Fruit fly (Drosophila melanogaster) whole organism, embryonic: ENCODE results near the gene CG43389.

Source experiments
- ATbp ChIP-seq: fragments of 200-800 bp; sonication (Bioruptor generic); optimal IDR thresholded peaks from 2 replicates; lab custom pipeline; 2017; ENCODE audit warnings: missing biosample characterization, mild to moderate bottlenecking, missing genetic modification characterization, missing genetic modification reagents
- Asciz ChIP-seq: fragments of 200-800 bp; sonication (Bioruptor generic); optimal IDR thresholded peaks from 2 replicates; lab custom pipeline; 2017; ENCODE audit warnings: missing biosample characterization, mild to moderate bottlenecking, missing genetic modification characterization, missing genetic modification reagents
- Blimp-1 ChIP-seq: fragments of 200-800 bp; sonication (Bioruptor generic); optimal IDR thresholded peaks from 3 replicates; lab custom pipeline; 2018; ENCODE audit warnings: missing biosample characterization, missing genetic modification characterization, mild to moderate bottlenecking, moderate library complexity, missing genetic modification reagents
- CG13424 ChIP-seq: fragments of 200-800 bp; sonication (Bioruptor generic); optimal IDR thresholded peaks from 2 replicates; lab custom pipeline; 2019; ENCODE audit warnings: missing biosample characterization, mild to moderate bottlenecking, missing genetic modification characterization, moderate library complexity
- CG14441 ChIP-seq: fragments of 200-800 bp; sonication (Bioruptor generic); IDR thresholded peaks from 2 replicates; pipeline ENCODE4 v1.3.6; 2022; ENCODE audit warnings: missing biosample characterization, missing genetic modification characterization
- CG14710 ChIP-seq: fragments of 200-800 bp; sonication (Bioruptor generic); optimal IDR thresholded peaks from 3 replicates; lab custom pipeline; 2019; ENCODE audit warnings: missing biosample characterization, mild to moderate bottlenecking, missing genetic modification characterization, moderate library complexity
- CG15601 ChIP-seq: fragments of 200-800 bp; sonication (Bioruptor generic); optimal IDR thresholded peaks from 3 replicates; lab custom pipeline; 2019; ENCODE audit warnings: missing biosample characterization, mild to moderate bottlenecking, missing genetic modification characterization, moderate library complexity
- CG1602 ChIP-seq: fragments of 200-800 bp; sonication (Bioruptor generic); optimal IDR thresholded peaks from 3 replicates; lab custom pipeline; 2016; ENCODE audit warnings: missing biosample characterization, missing genetic modification characterization
- CG16779 ChIP-seq: fragments of 200-800 bp; sonication (Bioruptor generic); IDR thresholded peaks from 2 replicates; pipeline ENCODE4 v1.3.6; 2022; ENCODE audit warnings: missing biosample characterization, missing genetic modification characterization
- CG17328 ChIP-seq: fragments of 200-800 bp; sonication (Bioruptor generic); IDR thresholded peaks from 2 replicates; pipeline ENCODE4 v1.3.6; 2022; ENCODE audit warnings: missing biosample characterization, missing genetic modification characterization
- CG1832 ChIP-seq: fragments of 200-800 bp; sonication (Bioruptor generic); optimal IDR thresholded peaks from 2 replicates; lab custom pipeline; 2017; ENCODE audit warnings: missing biosample characterization, mild to moderate bottlenecking, missing genetic modification characterization, inconsistent platforms
- CG18599 ChIP-seq: fragments of 200-800 bp; sonication (Bioruptor generic); optimal IDR thresholded peaks from 3 replicates; lab custom pipeline; 2017; ENCODE audit warnings: missing biosample characterization, missing genetic modification characterization, mild to moderate bottlenecking, moderate library complexity, missing genetic modification reagents
- CG2116 ChIP-seq: fragments of 200-800 bp; sonication (Bioruptor generic); optimal IDR thresholded peaks from 3 replicates; lab custom pipeline; 2018; ENCODE audit warnings: missing biosample characterization, mild to moderate bottlenecking, missing genetic modification characterization
- CG30020 ChIP-seq: fragments of 200-800 bp; optimal IDR thresholded peaks from 2 replicates; lab custom pipeline; 2019; ENCODE audit warnings: missing biosample characterization, mild to moderate bottlenecking, missing genetic modification characterization, moderate library complexity
- CG3726 ChIP-seq: fragments of 200-800 bp; sonication (Bioruptor generic); IDR thresholded peaks from 3 replicates; pipeline ENCODE4, ENCODE4 v1.3.6; 2022; ENCODE audit warnings: missing biosample characterization, missing genetic modification characterization
- CG3847 ChIP-seq: fragments of 200-800 bp; sonication (Bioruptor generic); IDR thresholded peaks from 2 replicates; pipeline ENCODE4 v1.3.6; 2022; ENCODE audit warnings: missing biosample characterization, missing genetic modification characterization
- CG4360 ChIP-seq: fragments of 200-800 bp; sonication (Bioruptor generic); IDR thresholded peaks from 2 replicates; pipeline ENCODE4 v1.3.6; 2022; ENCODE audit warnings: missing biosample characterization, missing genetic modification characterization
- CG4820 ChIP-seq: fragments of 200-800 bp; sonication (Bioruptor generic); optimal IDR thresholded peaks from 3 replicates; lab custom pipeline; 2016; ENCODE audit warnings: missing biosample characterization, missing genetic modification characterization
- CG7839 ChIP-seq: fragments of 200-800 bp; sonication (Bioruptor generic); optimal IDR thresholded peaks from 3 replicates; lab custom pipeline; 2018; ENCODE audit warnings: missing biosample characterization, mild to moderate bottlenecking, missing genetic modification characterization, moderate library complexity
- CG8089 ChIP-seq: fragments of 200-800 bp; sonication (Bioruptor generic); optimal IDR thresholded peaks from 3 replicates; lab custom pipeline; 2016; ENCODE audit warnings: missing biosample characterization, missing genetic modification characterization
- CG8388 ChIP-seq: fragments of 200-800 bp; sonication (Bioruptor generic); optimal IDR thresholded peaks from 2 replicates; lab custom pipeline; 2019; ENCODE audit warnings: missing biosample characterization, mild to moderate bottlenecking, missing genetic modification characterization, moderate library complexity
- CG8924 ChIP-seq: fragments of 200-800 bp; optimal IDR thresholded peaks from 3 replicates; lab custom pipeline; 2019; ENCODE audit warnings: missing biosample characterization, mild to moderate bottlenecking, missing genetic modification characterization, moderate library complexity
- CG9797 ChIP-seq: fragments of 200-800 bp; sonication (Bioruptor generic); optimal IDR thresholded peaks from 3 replicates; lab custom pipeline; 2018; ENCODE audit warnings: missing biosample characterization, mild to moderate bottlenecking, missing genetic modification characterization
- CG9817 ChIP-seq: fragments of 200-800 bp; sonication (Bioruptor generic); optimal IDR thresholded peaks from 2 replicates; lab custom pipeline; 2018; ENCODE audit warnings: missing biosample characterization, mild to moderate bottlenecking, missing genetic modification characterization, moderate library complexity
- D19A ChIP-seq: fragments of 200-800 bp; optimal IDR thresholded peaks from 3 replicates; lab custom pipeline; 2019; ENCODE audit warnings: missing biosample characterization, mild to moderate bottlenecking, missing genetic modification characterization, moderate library complexity
- Hr78 ChIP-seq, 2 experiments: fragments of 200-800 bp in 1 of 2; fragments of >200 bp in 1 of 2; sonication (Bioruptor generic) in 1 of 2; optimal IDR thresholded peaks; 2 replicates each; lab custom pipeline; 2017 to 2019; ENCODE audit warnings: missing biosample characterization in 2 of 2, missing genetic modification characterization in 2 of 2, mild to moderate bottlenecking in 1 of 2, moderate library complexity in 1 of 2
- MTF-1 ChIP-seq: fragments of 200-800 bp; sonication (Bioruptor generic); optimal IDR thresholded peaks from 2 replicates; lab custom pipeline; 2018; ENCODE audit warnings: missing biosample characterization, mild to moderate bottlenecking, missing genetic modification characterization, borderline replicate concordance
- Meics ChIP-seq: fragments of 200-800 bp; sonication (Bioruptor generic); optimal IDR thresholded peaks from 2 replicates; lab custom pipeline; 2017; ENCODE audit warnings: missing biosample characterization, mild to moderate bottlenecking, missing genetic modification characterization
- Pdp1 ChIP-seq, 2 experiments: fragments of 200-800 bp; sonication (Bioruptor generic); optimal IDR thresholded peaks; 3 replicates each; lab custom pipeline; 2016; ENCODE audit warnings: missing biosample characterization in 2 of 2, missing genetic modification characterization in 2 of 2, mild to moderate bottlenecking in 1 of 2, moderate library complexity in 1 of 2
- Poxn ChIP-seq: fragments of 200-800 bp; sonication (Bioruptor generic); IDR thresholded peaks from 2 replicates; pipeline ENCODE4 v1.3.6; 2022; ENCODE audit warnings: missing biosample characterization, missing genetic modification characterization
- Ssrp ChIP-seq: fragments of 200-800 bp; sonication (Bioruptor generic); optimal IDR thresholded peaks from 2 replicates; lab custom pipeline; 2018; ENCODE audit warnings: missing biosample characterization, mild to moderate bottlenecking, missing genetic modification characterization, moderate library complexity
- ara ChIP-seq: fragments of 200-800 bp; sonication (Bioruptor generic); IDR thresholded peaks from 2 replicates; pipeline ENCODE4 v1.3.6; 2022; ENCODE audit warnings: missing biosample characterization, missing genetic modification characterization
- gem ChIP-seq: fragments of 200-800 bp; sonication (Bioruptor generic); optimal IDR thresholded peaks from 2 replicates; lab custom pipeline; 2019; ENCODE audit warnings: missing biosample characterization, mild to moderate bottlenecking, missing genetic modification characterization, moderate library complexity
- ind ChIP-seq: fragments of 200-800 bp; sonication (Bioruptor generic); optimal IDR thresholded peaks from 3 replicates; lab custom pipeline; 2016; ENCODE audit warnings: missing biosample characterization, missing genetic modification characterization
- luna ChIP-seq: fragments of 200-800 bp; sonication (Bioruptor generic); optimal IDR thresholded peaks from 2 replicates; lab custom pipeline; 2016; ENCODE audit warnings: missing biosample characterization, missing genetic modification characterization
- mirr ChIP-seq: fragments of 200-800 bp; sonication (Bioruptor generic); optimal IDR thresholded peaks from 3 replicates; lab custom pipeline; 2018; ENCODE audit warnings: missing biosample characterization, mild to moderate bottlenecking, missing genetic modification characterization
- nerfin-2 ChIP-seq: fragments of 200-800 bp; sonication (Bioruptor generic); IDR thresholded peaks from 2 replicates; pipeline ENCODE4 v1.3.6; 2022; ENCODE audit warnings: missing biosample characterization, missing genetic modification characterization; ENCODE audit not compliant: partially characterized antibody
- ranshi ChIP-seq: fragments of 200-800 bp; sonication (Bioruptor generic); IDR thresholded peaks from 2 replicates; pipeline ENCODE4 v1.3.6; 2022; ENCODE audit warnings: missing biosample characterization, missing genetic modification characterization
- salm ChIP-seq: fragments of 200-800 bp; sonication (Bioruptor generic); optimal IDR thresholded peaks from 2 replicates; lab custom pipeline; 2018; ENCODE audit warnings: missing biosample characterization, mild to moderate bottlenecking, missing genetic modification characterization
- sc ChIP-seq, 3 experiments: fragments of >200 bp in 2 of 3; fragments of 200-800 bp in 1 of 3; sonication (Bioruptor generic) in 1 of 3; optimal IDR thresholded peaks; 2 replicates in 2 of 3; 3 replicates in 1 of 3; lab custom pipeline; 2017; ENCODE audit warnings: mild to moderate bottlenecking in 1 of 3, missing biosample characterization in 1 of 3, missing genetic modification characterization in 1 of 3, missing genetic modification reagents in 1 of 3
- sd ChIP-seq: fragments of 200-800 bp; sonication (Bioruptor generic); optimal IDR thresholded peaks from 3 replicates; lab custom pipeline; 2018; ENCODE audit warnings: missing biosample characterization, mild to moderate bottlenecking, missing genetic modification characterization, moderate library complexity
- tll ChIP-seq, 2 experiments: fragments of 200-800 bp in 1 of 2; fragments of >200 bp in 1 of 2; sonication (Bioruptor generic) in 1 of 2; optimal IDR thresholded peaks; 2 replicates each; lab custom pipeline; 2017 to 2019; ENCODE audit warnings: missing biosample characterization in 2 of 2, missing genetic modification characterization in 2 of 2, mild to moderate bottlenecking in 1 of 2, moderate library complexity in 1 of 2
- tup ChIP-seq: fragments of 200-800 bp; sonication (Bioruptor generic); optimal IDR thresholded peaks from 2 replicates; lab custom pipeline; 2016; ENCODE audit warnings: missing biosample characterization, mild to moderate bottlenecking, missing genetic modification characterization, moderate library complexity
- usp ChIP-seq: fragments of >200 bp; optimal IDR thresholded peaks from 2 replicates; lab custom pipeline; 2017; ENCODE audit warnings: missing biosample characterization, missing genetic modification characterization

The CG43389 gene

DNA sequence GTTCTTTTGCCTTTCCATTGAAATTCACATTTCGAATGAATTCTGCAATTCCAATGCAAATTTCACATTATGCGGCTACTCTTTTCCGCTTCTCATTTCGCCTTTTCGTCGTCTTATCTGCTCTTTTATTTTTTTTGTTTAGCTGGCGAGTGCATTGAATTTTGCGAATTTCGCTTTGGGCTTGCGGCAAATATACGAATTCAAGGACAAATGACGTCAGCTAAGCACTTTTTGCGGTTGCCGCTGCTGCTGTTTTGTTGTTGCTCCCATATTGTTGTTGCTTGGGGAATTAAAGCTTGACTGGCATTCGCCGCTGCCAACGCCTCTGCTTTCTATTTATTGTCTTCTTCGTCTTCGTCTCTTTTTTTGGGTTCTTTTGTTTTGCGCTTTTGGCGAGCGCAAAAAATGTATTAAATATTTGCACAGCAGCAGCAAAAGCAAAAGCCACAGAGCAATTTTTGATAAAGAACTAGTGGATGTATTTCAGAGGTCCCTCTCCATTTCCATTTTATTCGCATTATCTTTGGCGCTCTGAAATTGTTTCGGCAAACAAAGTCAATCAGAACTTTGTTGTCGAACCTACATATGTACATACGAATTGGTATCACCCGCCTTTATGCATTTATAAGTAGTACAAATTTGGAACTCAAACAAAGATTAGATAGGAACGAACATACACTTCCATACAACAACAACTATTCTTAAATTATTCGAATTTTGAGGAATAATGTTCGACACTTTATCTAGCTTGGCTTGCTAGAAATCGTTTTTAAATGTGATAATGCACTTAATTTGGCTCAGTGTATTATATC lies 7.8 kb upstream of the CG43389 start (continued):
- TF ChIP-seq usp (GFP tag; lab: Kevin White, UChicago) (no peak), nerfin-2 (GFP tag; lab: Robert Waterston, UW) (no peak), Pdp1 (GFP tag; optimal IDR thresholded peaks at IDR 0.05; lab: Kevin White, UChicago) (peak in 1 of 2 experiments; percentile 18), gem (tag; lab: Kevin White, UChicago) (peak; percentile 13), CG4360 (GFP tag; lab: Robert Waterston, UW) (0 out of 2 replicates have a peak, but pooled peaks have one; percentile 29), CG1602 (GFP tag; lab: Kevin White, UChicago) (no peak), CG17328 (GFP tag; lab: Robert Waterston, UW) (peak; percentile 17; the same call in 1 of the 2 replicates), sd (tag; lab: Kevin White, UChicago) (peak; percentile 31), Asciz (peak; percentile 34)

dm6 chr3L:3240597-3241367 lies 7.0 kb upstream of the CG43389 start:
- TF ChIP-seq CG3726 (GFP tag; lab: Robert Waterston, UW) (no peak), Poxn (no peak), MTF-1 (GFP tag; lab: Kevin White, UChicago) (no peak), CG8924 (tag; lab: Kevin White, UChicago) (peak; percentile 25), CG2116 (GFP tag; lab: Kevin White, UChicago) (no peak), Ssrp (tag; lab: Kevin White, UChicago) (peak; percentile 56), sc (optimal IDR thresholded peaks at IDR 0.05; lab: Kevin White, UChicago) (no peak), sc (GFP tag; optimal IDR thresholded peaks at IDR 0.05; lab: Kevin White, UChicago) (peak; percentile 4), ara (GFP tag; lab: Robert Waterston, UW) (no peak), salm (no peak), CG7839 (peak; percentile 32), CG3847 (GFP tag; lab: Robert Waterston, UW) (no peak), tup (GFP tag; lab: Kevin White, UChicago) (no peak), Blimp-1 (peak; percentile 15), CG14441 (peak; percentile 18; the same call in 1 of the 2 replicates), tll (GFP tag; optimal IDR thresholded peaks at IDR 0.05; lab: Kevin White, UChicago) (no peak), CG8089 (GFP tag; lab: Kevin White, UChicago) (no peak), ind (GFP tag; lab: Kevin White, UChicago) (no peak), ranshi (GFP tag; lab: Robert Waterston, UW) (no peak), CG1832 (GFP tag; lab: Kevin White, UChicago) (no peak), CG15601 (tag; lab: Kevin White, UChicago) (peak; percentile 36), D19A (tag; lab: Kevin White, UChicago) (peak; percentile 0), ATbp (GFP tag; lab: Kevin White, UChicago) (peak; percentile 21), CG8388 (GFP tag; lab: Kevin White, UChicago) (peak; percentile 30), CG9797 (no peak), CG16779 (no peak), CG14710 (tag; lab: Kevin White, UChicago) (no peak), CG13424 (tag; lab: Kevin White, UChicago) (peak; percentile 40), mirr (GFP tag; lab: Kevin White, UChicago) (no peak), luna (GFP tag; lab: Kevin White, UChicago) (no peak), Meics (GFP tag; lab: Kevin White, UChicago) (no peak), CG9817 (tag; lab: Kevin White, UChicago) (no peak), CG4820 (no peak), CG30020 (tag; lab: Kevin White, UChicago) (no peak), CG18599 (GFP tag; lab: Kevin White, UChicago) (no peak), Hr78 (GFP tag; optimal IDR thresholded peaks at IDR 0.05; lab: Kevin White, UChicago) (peak in 1 of 2 experiments; percentile 38)
